Fruit fly (Drosophila melanogaster) ovary, adult (tissue): ENCODE data around the gene CG32452.

Experiments
- CG17801 ChIP-seq: fragments of 200-800 bp; optimal IDR thresholded peaks from 2 replicates; lab custom pipeline; 2019; ENCODE audit warnings: missing biosample characterization, mild to moderate bottlenecking, missing genetic modification characterization, moderate library complexity; ENCODE audit not compliant: partially characterized antibody

The CG32452 gene

DNA sequence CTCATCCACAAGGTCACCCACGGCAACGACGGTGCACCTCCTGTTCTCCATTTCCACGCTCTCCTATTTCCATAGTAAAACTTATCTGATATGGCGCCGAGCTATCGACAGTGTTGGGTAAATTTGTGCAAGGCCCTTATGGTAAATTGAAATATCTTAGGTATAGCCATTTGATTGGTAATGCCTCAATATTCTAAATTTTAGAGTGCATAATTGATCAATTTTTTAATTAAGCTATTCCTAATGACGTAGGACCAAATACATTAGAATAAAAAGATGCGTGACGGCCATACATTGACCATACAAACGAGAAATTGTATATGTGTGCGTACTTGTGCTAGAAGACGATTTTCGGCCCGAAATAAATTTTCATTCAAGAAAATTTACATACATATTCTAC lies 4.5 kb downstream of the CG32452 start, which contains the start of gene CG14451:
Gene CG14451, minus strand, starts transcription at position 101 of the 400 bp plus-strand sequence.
- TF ChIP-seq CG17801 (GFP tag; lab: Kevin White, UChicago): no peak

DNA sequence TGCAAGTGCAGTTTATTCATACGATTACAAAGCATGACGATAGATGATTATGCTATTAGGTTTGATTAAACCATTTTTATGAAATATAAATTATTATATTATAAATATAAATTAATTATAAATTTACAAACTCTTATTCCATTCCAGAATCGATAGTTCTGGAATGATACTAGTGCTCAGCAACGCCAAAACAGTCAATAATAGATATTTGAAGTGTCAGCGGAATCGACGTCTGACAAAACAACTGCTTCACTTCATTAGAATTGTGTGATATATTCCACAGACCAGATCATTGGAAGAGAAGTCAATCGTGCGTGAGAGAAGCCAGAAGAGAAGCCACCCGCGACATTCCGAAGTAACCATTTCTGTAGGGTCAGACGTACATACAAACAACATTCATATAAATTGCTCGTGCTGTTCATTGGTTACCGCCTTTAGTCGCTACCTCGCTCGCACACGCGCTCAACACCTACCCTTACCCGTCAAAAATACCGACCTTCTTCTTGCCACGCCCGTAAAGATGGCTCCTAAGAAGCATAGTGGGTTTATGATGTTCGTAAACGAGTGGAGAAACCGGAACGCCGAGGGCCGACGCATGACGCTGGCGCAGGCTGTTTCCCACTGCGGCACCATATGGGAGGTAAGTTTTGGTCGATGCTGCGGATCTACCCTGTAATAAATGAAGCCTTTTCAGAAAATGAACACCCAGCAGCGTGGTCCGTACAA lies 6.7 kb downstream of the CG32452 start:
- no peak for TF ChIP-seq CG17801 (GFP tag; lab: Kevin White, UChicago)

DNA sequence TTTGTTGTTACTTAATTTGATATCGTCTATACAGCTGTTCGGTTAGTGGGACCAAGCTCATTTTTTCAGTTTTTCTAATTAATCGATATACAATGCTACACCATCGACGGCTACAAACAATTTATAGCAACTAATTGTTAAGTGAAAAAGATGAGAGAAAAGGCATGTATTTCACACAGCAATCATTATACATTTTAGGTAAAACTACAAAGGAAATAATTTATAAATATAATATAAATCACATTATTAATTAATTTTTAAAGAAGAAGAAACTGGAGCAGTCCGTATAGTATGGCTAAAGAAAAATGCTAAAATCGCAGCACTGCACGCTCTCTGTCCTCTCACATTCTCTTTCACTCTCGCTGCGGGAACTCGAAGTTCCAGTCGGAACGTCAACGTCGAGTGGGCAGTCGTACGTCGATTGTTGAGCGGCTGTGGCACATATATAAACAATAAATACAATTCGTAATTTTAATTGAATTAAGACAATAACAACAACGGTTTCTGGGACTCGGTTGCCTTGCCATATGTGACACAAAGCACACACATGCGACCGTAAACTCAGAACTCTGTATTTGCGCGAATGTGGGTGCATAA lies 10.3 kb downstream of the CG32452 start, which contains the start of the genes CG14450 and CG11367:
Gene CG14450, minus strand, starts transcription at position 51 of the 597 bp plus-strand sequence.
Gene CG11367, plus strand, starts transcription at position 373 of the 597 bp plus-strand sequence.
- peak; percentile 44 for TF ChIP-seq CG17801 (GFP tag; lab: Kevin White, UChicago)

DNA sequence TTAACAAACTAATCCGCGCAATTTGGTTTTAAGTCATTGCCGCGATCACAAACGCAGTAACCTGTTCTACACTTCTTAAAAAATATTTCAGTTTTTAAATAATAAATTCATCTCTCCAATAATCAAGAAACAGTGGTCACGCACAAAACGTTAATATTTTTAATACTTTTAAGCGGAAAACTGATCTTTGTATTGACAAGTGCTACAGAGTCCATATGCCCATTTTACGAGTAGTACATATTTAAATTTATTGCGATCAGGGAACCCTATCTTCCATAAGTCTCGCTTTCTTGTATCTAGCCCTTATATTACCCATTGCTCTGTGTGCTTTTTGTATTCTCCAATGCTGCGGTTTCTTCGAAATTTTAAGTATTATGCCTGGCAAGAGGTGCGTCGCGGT lies 11.9 kb downstream of the CG32452 start, which contains the start of gene CG32454:
Gene CG32454, plus strand, starts transcription at position 301 of the 400 bp plus-strand sequence.
- TF ChIP-seq CG17801 (GFP tag; lab: Kevin White, UChicago): no peak

DNA sequence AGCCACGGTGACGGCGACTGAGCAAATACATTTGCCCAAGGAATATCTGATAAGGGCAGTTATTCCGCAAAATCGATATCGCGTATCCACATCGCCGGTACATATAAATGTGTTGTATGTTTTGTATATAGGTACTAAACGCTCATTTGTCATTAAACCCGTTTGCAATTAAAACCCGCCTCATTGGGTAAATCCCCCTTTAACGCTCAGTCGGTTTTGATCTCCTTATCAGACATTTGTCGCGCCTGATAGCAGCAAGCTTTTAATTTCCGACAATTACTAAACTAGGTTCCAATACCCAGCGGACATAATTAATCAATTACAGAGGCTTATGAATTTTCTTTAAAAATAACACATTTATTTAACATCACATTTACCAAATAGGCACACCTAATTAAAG lies 13.9 kb downstream of the CG32452 start:
- TF ChIP-seq CG17801 (GFP tag; lab: Kevin White, UChicago): no peak

DNA sequence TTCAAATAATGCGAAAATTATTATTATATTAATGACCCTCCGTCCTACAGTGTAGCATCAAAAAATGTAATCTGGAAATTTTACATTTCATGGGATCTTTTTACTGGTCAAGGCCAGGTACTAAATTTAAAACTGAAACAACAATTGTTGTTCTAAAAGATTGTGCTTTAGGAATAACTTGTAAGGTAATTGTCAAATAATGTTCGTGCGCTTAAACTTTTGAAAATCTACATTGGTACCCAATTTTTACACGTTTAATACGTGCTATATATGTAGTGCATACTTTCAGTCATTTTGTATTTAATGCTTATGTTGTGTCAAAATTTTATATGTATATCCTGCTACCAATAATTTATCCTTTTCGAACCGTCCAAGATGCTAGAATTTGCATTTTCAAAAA lies 16.1 kb downstream of the CG32452 start:
- TF ChIP-seq CG17801 (GFP tag; lab: Kevin White, UChicago): no peak

DNA sequence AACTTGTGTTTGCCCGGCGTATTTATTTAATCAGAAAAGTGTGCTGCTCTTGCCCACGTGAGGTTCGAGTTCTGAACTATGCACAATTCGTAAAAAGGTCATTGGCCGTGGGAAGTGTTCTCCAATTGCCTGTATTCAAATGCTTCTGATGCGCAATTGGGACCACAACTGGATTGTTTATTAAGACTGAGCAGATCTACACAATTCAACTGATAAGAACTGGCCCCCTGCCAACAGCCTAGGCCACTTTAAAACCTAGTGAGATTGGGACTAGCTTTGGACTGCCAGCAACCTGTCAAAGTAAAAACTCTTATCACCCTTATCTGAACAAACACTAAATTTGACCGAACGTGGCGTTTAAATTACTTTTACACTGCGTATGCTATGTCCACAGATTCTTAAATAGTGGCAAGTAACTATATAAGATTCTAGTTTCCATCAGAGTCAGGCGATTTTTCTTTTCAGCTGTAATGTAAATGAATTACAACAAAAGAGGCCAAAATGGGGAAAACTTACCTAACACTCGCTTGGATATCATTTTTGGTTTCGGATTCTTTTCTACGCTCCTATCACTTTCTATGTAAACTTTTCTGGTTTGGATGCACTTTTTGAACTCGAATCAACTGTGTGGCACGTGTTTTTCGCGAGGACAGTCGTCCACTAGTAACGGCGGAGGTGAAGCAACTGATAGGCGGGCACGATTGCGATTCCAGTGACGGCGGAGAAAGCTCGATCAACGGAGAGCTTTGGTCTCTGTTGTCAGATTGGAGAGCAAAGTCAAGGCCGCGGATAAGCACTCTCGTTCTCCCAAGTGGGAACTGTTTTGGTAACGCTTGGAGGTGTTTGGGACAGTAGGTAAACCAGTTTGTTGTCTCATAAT lies 20.4 kb downstream of the CG32452 start, which contains the start of gene CG11241:
Gene CG11241, minus strand, starts transcription at position 689 of the 880 bp plus-strand sequence.
- TF ChIP-seq CG17801 (GFP tag; lab: Kevin White, UChicago): peak; percentile 37

DNA sequence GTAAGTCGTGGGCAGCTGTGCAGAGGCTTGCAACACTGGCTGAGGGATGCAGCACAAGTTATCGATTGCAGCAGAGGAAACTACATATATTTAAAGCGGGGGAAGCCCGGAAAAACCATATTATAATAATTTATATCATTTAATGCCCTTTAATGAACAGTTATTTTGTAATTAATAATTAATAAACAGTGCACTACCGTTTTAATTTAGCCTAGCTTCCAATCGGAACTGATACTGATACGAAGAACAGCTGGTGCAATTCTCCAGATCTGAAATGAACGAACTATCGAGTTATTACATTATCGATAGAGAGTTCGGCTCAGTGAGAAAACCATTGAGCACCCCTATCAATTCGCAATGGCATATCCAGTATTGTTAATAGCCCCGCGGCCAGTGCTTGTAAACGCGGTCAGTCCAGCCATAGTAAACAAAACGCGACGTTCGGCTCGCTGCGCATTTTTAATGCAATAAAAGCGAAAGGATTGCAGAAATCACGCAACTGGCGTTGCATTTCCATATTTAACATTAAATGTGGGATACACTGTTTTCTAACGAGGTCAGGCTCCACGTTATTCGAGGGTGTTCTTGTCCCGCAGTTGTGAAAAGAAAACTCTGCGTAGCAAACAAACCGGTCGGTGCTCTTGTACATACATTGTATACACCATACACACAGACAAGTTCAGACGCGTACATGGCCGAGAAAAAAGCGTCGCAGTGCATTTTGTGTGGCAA lies 24.0 kb downstream of the CG32452 start, which contains the start of gene CG7369:
Gene CG7369, plus strand, starts transcription at position 405 of the 732 bp plus-strand sequence.
- TF ChIP-seq CG17801 (GFP tag; lab: Kevin White, UChicago): peak; percentile 81

DNA sequence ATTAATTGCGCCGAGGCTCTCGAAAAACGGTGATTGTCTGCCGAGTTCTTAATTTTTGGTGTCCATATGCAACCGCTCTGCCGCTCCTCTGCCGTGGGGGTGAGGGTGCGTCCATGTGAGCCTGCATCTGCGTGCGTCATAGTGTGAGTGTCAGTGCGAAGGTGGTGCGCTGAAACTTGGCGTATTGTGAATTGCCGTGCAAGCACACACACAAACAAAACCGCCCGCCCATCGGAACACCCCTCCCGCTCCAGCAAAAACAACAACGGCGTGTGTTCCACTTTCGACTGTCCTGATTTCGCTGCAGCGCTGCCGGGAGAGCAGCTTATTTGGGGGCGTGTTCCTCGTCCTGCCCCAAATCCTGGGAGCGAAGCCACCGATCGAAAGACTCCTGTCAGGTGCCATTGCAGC lies 24.6 kb downstream of the CG32452 start:
- TF ChIP-seq CG17801 (GFP tag; lab: Kevin White, UChicago): no peak

DNA sequence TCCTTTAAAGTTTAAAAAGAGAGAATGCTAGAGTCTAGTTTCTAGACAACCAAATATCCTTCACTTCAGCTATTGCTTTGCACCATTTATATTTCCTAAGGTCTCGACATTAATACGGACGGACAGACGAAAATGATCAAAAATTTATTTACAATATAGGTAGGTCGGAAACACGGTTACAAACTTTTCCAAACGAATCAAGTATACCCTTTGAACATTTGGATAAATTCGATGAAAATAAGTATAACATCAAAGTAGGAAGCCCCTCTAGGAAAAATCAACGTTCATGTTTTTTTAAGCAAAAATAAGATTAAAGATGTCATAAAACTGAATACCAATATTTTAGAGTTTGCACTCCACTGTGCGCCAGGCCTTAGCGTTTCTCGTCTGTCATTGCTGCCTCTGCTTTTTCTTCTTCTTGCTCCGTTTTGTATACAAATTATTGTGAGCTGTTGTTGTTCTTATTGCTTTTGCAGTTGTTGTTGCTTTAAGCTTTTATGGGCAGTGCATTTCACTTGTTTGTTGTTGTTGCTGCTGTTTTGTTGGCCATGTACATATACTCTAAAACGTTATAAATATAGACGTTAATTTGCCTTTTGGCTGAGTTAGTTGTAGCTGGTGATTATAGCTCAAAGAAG lies 25.5 kb downstream of the CG32452 start:
- no peak for TF ChIP-seq CG17801 (GFP tag; lab: Kevin White, UChicago)

DNA sequence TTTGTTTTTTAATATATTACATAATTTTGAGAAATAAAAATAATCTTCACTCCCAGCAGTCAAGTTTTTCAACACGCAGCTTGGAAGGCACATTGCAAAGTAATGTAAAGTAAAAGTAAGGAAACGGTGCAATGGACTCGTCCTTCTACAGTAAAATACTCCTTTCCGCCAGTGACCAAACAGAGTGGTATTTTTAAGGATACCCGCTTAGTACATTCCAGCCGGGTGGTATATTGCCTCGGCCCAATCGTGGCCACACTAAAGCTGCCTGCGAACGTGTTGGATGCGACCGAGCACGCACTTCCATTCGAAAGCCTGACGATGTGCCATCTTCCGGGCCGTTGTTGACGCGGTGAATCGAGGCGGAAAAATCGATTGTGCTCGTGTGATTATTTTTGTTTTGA lies 31.6 kb downstream of the CG32452 start, which contains the start of gene SPoCk:
Gene SPoCk, plus strand, starts transcription at position 298 of the 404 bp plus-strand sequence.
- TF ChIP-seq CG17801 (GFP tag; lab: Kevin White, UChicago): no peak

DNA sequence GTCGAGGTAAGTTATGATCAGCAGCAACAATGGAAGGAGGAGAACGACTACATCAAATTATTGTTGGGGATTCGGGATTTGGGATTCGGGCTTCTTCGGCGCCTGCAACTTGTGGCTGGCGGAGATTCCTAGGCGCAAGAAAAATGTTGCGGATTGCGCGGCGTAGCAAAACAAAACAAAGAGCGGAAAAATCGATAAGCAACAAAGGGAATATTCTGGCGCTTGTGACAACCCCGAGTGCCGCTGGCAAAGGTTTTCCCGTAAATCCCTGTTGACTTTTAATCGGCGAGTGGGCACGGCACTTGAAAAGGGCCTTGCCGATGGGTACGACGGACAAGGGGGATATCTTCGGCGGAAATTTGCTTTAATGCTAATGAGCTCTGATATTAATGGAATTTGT lies 32.5 kb downstream of the CG32452 start:
- TF ChIP-seq CG17801 (GFP tag; lab: Kevin White, UChicago): no peak
